Worm (Caenorhabditis elegans) whole organism, mixed stage, embryonic: ENCODE measurements around the gene F19F10.1.

Experiments used
- bed-3 ChIP-seq: fragments of 200-800 bp; sonication (Bioruptor generic); optimal IDR thresholded peaks from 3 replicates; lab custom pipeline; 2018; ENCODE audit warnings: mild to moderate bottlenecking, missing genetic modification characterization, moderate library complexity, missing compliant biosample characterization
- lsy-2 ChIP-seq: fragments of 150-350 bp; optimal IDR thresholded peaks from 2 replicates; lab custom pipeline; 2014; ENCODE audit warnings: missing biosample characterization, missing genetic modification characterization
- nhr-12 ChIP-seq: fragments of 150-350 bp; optimal IDR thresholded peaks from 2 replicates; lab custom pipeline; 2014; ENCODE audit warnings: missing biosample characterization, missing genetic modification characterization
- nhr-237 ChIP-seq: fragments of 150-350 bp; optimal IDR thresholded peaks from 2 replicates; lab custom pipeline; 2014; ENCODE audit warnings: missing biosample characterization, missing genetic modification characterization
- nhr-76 ChIP-seq: sonication (generic microtip); optimal IDR thresholded peaks from 2 replicates; lab custom pipeline; 2017; ENCODE audit warnings: missing biosample characterization, missing genetic modification characterization
- snpc-4 ChIP-seq: fragments of 150-350 bp; optimal IDR thresholded peaks from 2 replicates; lab custom pipeline; 2014; ENCODE audit warnings: missing biosample characterization, missing genetic modification characterization

DNA sequence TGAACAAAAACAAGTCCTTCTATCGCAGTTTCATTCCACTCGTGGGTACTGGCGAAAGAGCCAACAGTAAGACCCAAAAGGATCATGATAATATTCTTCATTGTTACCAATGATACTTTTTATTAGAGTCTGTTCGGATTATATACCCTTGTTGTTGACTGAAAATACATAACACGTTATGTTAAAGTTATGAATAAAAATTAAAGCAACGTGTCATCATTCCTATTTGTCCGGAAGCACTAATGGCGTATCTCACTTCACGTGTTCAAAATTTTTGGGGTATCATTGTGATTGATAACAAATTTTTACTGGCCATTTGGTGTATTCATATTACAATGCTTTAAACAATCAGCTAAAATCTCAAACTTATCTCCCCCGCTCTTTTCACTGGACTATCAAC is 38.4 kb downstream of the F19F10.1 start, which contains the start of gene scl-26:
- TF ChIP-seq bed-3 (GFP tag; lab: Kevin White, UChicago) = no peak
- TF ChIP-seq nhr-12 (tag; lab: Kevin White, UChicago) = no peak
- TF ChIP-seq lsy-2 (tag; lab: Kevin White, UChicago) = no peak
- TF ChIP-seq snpc-4 = no peak
- no peak for TF ChIP-seq nhr-237
- TF ChIP-seq nhr-76 (tag; lab: Kevin White, UChicago) = no peak
